Worm (Caenorhabditis elegans) whole organism, early embryonic: Measurements from ENCODE around the gene mbl-1.

Source experiments
- B0310.2 ChIP-seq: sonication (generic microtip); optimal IDR thresholded peaks from 2 replicates; lab custom pipeline; 2016; ENCODE audit warnings: mild to moderate bottlenecking, missing genetic modification characterization, missing compliant biosample characterization
- ama-1 ChIP-seq: fragments of 150-350 bp; optimal IDR thresholded peaks from 2 replicates; lab custom pipeline; 2014
- ceh-13 ChIP-seq: fragments of 200-800 bp; sonication (Bioruptor generic); optimal IDR thresholded peaks from 2 replicates; lab custom pipeline; 2018; ENCODE audit warnings: mild to moderate bottlenecking, missing genetic modification characterization, missing compliant biosample characterization
- flt-1 ChIP-seq: fragments of 200-800 bp; sonication (Bioruptor generic); IDR thresholded peaks from 2 replicates; pipeline ENCODE4 v1.3.6; 2022; ENCODE audit warnings: missing genetic modification characterization, missing compliant biosample characterization
- hmbx-1 ChIP-seq: sonication (generic microtip); optimal IDR thresholded peaks from 2 replicates; lab custom pipeline; 2016; ENCODE audit warnings: mild to moderate bottlenecking, missing genetic modification characterization, missing compliant biosample characterization
- hmg-4 ChIP-seq: fragments of 200-800 bp; sonication (Bioruptor generic); optimal IDR thresholded peaks from 2 replicates; lab custom pipeline; 2018; ENCODE audit warnings: mild to moderate bottlenecking, missing genetic modification characterization, missing compliant biosample characterization
- hnd-1 ChIP-seq: sonication (generic microtip); optimal IDR thresholded peaks from 2 replicates; lab custom pipeline; 2016; ENCODE audit warnings: missing genetic modification characterization, missing compliant biosample characterization
- sea-1 ChIP-seq: fragments of 200-800 bp; sonication (Bioruptor generic); conservative IDR thresholded peaks from 2 replicates; pipeline ENCODE4 v1.3.6; 2022; ENCODE audit warnings: missing genetic modification characterization, missing compliant biosample characterization

- no peak for TF ChIP-seq flt-1 (GFP tag; lab: Robert Waterston, UW)
- TF ChIP-seq B0310.2 (tag; lab: Kevin White, UChicago), result no peak
- TF ChIP-seq sea-1 (GFP tag; lab: Robert Waterston, UW), result no peak
- TF ChIP-seq ama-1 (lab: Kevin White, UChicago), result no peak
- TF ChIP-seq hmbx-1, result no peak
- no peak for TF ChIP-seq ceh-13 (GFP tag; lab: Kevin White, UChicago)
- no peak for TF ChIP-seq hnd-1
- TF ChIP-seq hmg-4 (GFP tag; lab: Kevin White, UChicago), result no peak
Observed at ce11 chrX:16998981-16999380, 20.6 kb downstream of the mbl-1 start.
